Worm (Caenorhabditis elegans): ENCODE results near the gene C05D9.7.

ce11 chrX:1094332-1094731 lies 24.9 kb downstream of the C05D9.7 start:
- TF ChIP-seq ztf-11 (tag; optimal IDR thresholded peaks at IDR 0.05) (no peak), R02D3.7 (tag; optimal IDR thresholded peaks at IDR 0.05) (no peak), nhr-23 (tag; optimal IDR thresholded peaks at IDR 0.05) (no peak), nhr-12 (tag; optimal IDR thresholded peaks at IDR 0.05) (no peak), aly-2 (tag; optimal IDR thresholded peaks at IDR 0.05) (no peak), fos-1 (tag; optimal IDR thresholded peaks at IDR 0.05) (no peak), nhr-25 (tag; optimal IDR thresholded peaks at IDR 0.05) (no peak), nhr-77 (tag; optimal IDR thresholded peaks at IDR 0.05) (no peak), elt-1 (tag; optimal IDR thresholded peaks at IDR 0.05) (no peak), egl-27 (tag; optimal IDR thresholded peaks at IDR 0.05) (no peak), ama-1 (optimal IDR thresholded peaks at IDR 0.05) (no peak), lin-13 (GFP tag; optimal IDR thresholded peaks at IDR 0.05) (no peak)

Measured in whole organism, L2 larva.